Worm (Caenorhabditis elegans) whole organism, L1 larva: ENCODE data around the gene rbf-1.

Source experiments
- aha-1 ChIP-seq: fragments of 150-350 bp; optimal IDR thresholded peaks from 2 replicates; lab custom pipeline; 2014; ENCODE audit warnings: missing biosample characterization, missing genetic modification characterization
- aly-2 ChIP-seq: fragments of 150-350 bp; optimal IDR thresholded peaks from 2 replicates; lab custom pipeline; 2014; ENCODE audit warnings: missing biosample characterization, missing genetic modification characterization
- ceh-82 ChIP-seq, 3 experiments: fragments of 150-350 bp in 1 of 3; sonication (generic microtip) in 2 of 3; optimal IDR thresholded peaks; 2 replicates each; lab custom pipeline; 2014 to 2017; ENCODE audit warnings: missing biosample characterization in 3 of 3, missing genetic modification characterization in 3 of 3
- dpl-1 ChIP-seq, 3 experiments: fragments of 150-350 bp in 2 of 3; sonication (generic microtip) in 1 of 3; optimal IDR thresholded peaks; 2 replicates each; lab custom pipeline; 2014 to 2017; ENCODE audit warnings: missing biosample characterization in 3 of 3, missing genetic modification characterization in 3 of 3, missing genetic modification reagents in 3 of 3
- efl-3 ChIP-seq: fragments of 200-800 bp; sonication (Bioruptor generic); optimal IDR thresholded peaks from 2 replicates; lab custom pipeline; 2018; ENCODE audit warnings: mild to moderate bottlenecking, missing genetic modification characterization, missing compliant biosample characterization
- nhr-12 ChIP-seq: sonication (generic microtip); optimal IDR thresholded peaks from 2 replicates; lab custom pipeline; 2017; ENCODE audit warnings: missing biosample characterization, missing genetic modification characterization
- nhr-237 ChIP-seq: fragments of 150-350 bp; optimal IDR thresholded peaks from 2 replicates; lab custom pipeline; 2014; ENCODE audit warnings: missing biosample characterization, missing genetic modification characterization
- pag-3 ChIP-seq: sonication (generic microtip); optimal IDR thresholded peaks from 2 replicates; lab custom pipeline; 2017; ENCODE audit warnings: missing genetic modification characterization, mild to moderate bottlenecking, missing compliant biosample characterization, antibody characterized with exemption, borderline replicate concordance; ENCODE audit not compliant: insufficient read depth
- snpc-4 ChIP-seq: fragments of 150-350 bp; optimal IDR thresholded peaks from 2 replicates; lab custom pipeline; 2014; ENCODE audit warnings: missing biosample characterization, missing genetic modification characterization
- unc-62 ChIP-seq: fragments of 150-350 bp; optimal IDR thresholded peaks from 2 replicates; lab custom pipeline; 2014; ENCODE audit warnings: missing biosample characterization, missing genetic modification reagents, missing genetic modification characterization
- zag-1 ChIP-seq: fragments of 150-350 bp; optimal IDR thresholded peaks from 2 replicates; lab custom pipeline; 2014; ENCODE audit warnings: missing biosample characterization, missing genetic modification characterization

DNA sequence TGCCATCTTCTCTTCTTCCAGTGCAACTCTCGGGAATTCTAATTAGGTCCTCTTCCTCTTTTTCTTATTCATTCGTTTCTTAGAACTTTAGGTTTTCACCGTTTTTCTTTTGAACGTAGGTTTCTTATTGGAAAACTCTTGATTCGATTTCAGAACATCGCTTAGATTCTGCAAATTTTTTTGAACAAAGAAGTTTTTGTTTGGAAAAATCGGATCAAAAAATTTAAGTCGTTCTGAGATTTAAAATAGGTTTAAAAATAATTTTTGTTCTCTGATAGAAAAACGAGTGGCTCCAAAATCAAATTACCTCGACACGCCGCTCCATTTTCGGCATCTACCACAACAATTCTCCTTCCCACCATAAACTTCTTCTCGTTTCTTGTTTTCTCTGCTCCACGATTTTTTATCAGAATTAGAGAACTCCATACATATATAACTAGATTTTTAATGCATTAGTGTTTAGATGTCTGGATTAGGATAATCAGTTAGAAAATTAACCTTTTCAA is 4.8 kb upstream of the rbf-1 start:
- TF ChIP-seq ceh-82 (tag; optimal IDR thresholded peaks at IDR 0.05; lab: Kevin White, UChicago) (no peak), nhr-237 (no peak), aly-2 (tag; lab: Kevin White, UChicago) (no peak), efl-3 (GFP tag; lab: Kevin White, UChicago) (no peak), snpc-4 (tag; lab: Kevin White, UChicago) (no peak), pag-3 (tag; lab: Kevin White, UChicago) (no peak), aha-1 (tag; lab: Kevin White, UChicago) (no peak), nhr-12 (tag; lab: Kevin White, UChicago) (no peak), zag-1 (no peak), unc-62 (GFP tag; lab: Kevin White, UChicago) (no peak), dpl-1 (GFP tag; optimal IDR thresholded peaks at IDR 0.05; lab: Kevin White, UChicago) (no peak)
